Worm (Caenorhabditis elegans): ENCODE results near the gene F54G2.1.

The F54G2.1 gene

ce11 chrX:2693026-2693425, 28.9 kb upstream of the F54G2.1 start (continued):
- TF ChIP-seq nhr-80 (tag; optimal IDR thresholded peaks at IDR 0.05) (peak; percentile 82), pbrm-1 (GFP tag; IDR thresholded peaks at IDR 0.05) (no peak), repo-1 (tag; optimal IDR thresholded peaks at IDR 0.05) (no peak)

DNA sequence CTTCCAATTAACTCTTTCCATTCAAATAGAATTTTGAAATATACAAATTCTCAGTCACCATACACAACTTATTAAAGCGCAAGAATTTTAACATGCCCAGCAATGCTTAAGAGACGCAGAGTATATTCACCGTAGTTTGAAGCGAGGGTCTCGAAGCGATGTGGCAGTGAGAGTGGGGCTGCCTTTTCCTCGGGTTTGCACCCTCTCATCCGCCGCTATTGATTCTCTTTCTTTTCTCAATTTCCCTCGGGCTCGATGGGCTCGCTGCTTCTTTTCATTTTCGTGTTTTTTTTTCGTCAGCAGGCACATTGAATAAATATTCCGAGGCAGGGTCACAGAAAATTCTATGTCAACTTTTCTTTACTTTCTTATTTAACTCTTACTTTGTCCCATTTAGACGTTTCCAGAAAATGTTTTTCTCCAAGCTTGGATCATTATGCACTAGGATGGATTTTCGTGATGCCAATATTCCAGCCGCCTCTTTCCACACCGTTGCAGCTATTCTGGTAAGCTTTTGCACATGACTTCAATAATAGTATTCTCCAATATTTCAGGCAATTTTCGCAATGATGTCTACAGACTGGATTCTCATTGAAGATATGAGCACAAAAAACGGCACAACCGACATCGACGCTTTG, 24.5 kb upstream of the F54G2.1 start, which contains the start of gene T14G11.1:
TSS of gene T14G11.1 (plus strand) at position 408 of the 638 bp plus-strand sequence.
- TF ChIP-seq mel-28 (tag; optimal IDR thresholded peaks at IDR 0.05; ENCODE audit: borderline replicate concordance) (no peak), athp-1 (tag; optimal IDR thresholded peaks at IDR 0.05) (no peak), cebp-1 (GFP tag; IDR thresholded peaks at IDR 0.05) (0 out of 2 replicates have a peak, but pooled peaks have one; percentile 15), cebp-1 (tag; optimal IDR thresholded peaks at IDR 0.05) (peak; percentile 60), B0336.3 (GFP tag; IDR thresholded peaks at IDR 0.05) (no peak), F22D6.2 (tag; optimal IDR thresholded peaks at IDR 0.05) (no peak), F52B5.7 (tag; optimal IDR thresholded peaks at IDR 0.05) (no peak), hsf-1 (GFP tag; IDR thresholded peaks at IDR 0.05) (no peak), aptf-2 (GFP tag; conservative IDR thresholded peaks at IDR 0.05) (no peak), lin-35 (GFP tag; optimal IDR thresholded peaks at IDR 0.05) (peak in 1 of 3 experiments; percentile 38), ekl-4 (GFP tag; IDR thresholded peaks at IDR 0.05) (no peak), pbrm-1 (GFP tag; IDR thresholded peaks at IDR 0.05) (no peak), attf-5 (GFP tag; optimal IDR thresholded peaks at IDR 0.05) (peak; percentile 24), pha-4 (tag; optimal IDR thresholded peaks at IDR 0.05) (peak; percentile 36), ztf-18 (tag; optimal IDR thresholded peaks at IDR 0.05) (peak; percentile 68), ztf-28 (GFP tag; IDR thresholded peaks at IDR 0.05) (no peak), hlh-26 (GFP tag; conservative IDR thresholded peaks at IDR 0.05) (no peak), egl-18 (GFP tag; IDR thresholded peaks at IDR 0.05) (no peak), ceh-91 (GFP tag; IDR thresholded peaks at IDR 0.05) (no peak), mxl-1 (tag; optimal IDR thresholded peaks at IDR 0.05) (no peak), dpff-1 (tag; optimal IDR thresholded peaks at IDR 0.05) (no peak), ama-1 (optimal IDR thresholded peaks at IDR 0.05) (no peak), ama-1 (GFP tag; optimal IDR thresholded peaks at IDR 0.05) (no peak), lsy-27 (tag; optimal IDR thresholded peaks at IDR 0.05; ENCODE audit: borderline replicate concordance, insufficient read depth) (no peak), nfya-1 (tag; optimal IDR thresholded peaks at IDR 0.05; ENCODE audit: borderline replicate concordance, insufficient read depth) (no peak), D2030.7 (GFP tag; IDR thresholded peaks at IDR 0.05) (no peak), dox-1 (GFP tag; IDR thresholded peaks at IDR 0.05) (peak; percentile 45; the same call in 1 of the 2 replicates), hmg-1.2 (GFP tag; IDR thresholded peaks at IDR 0.05) (peak; percentile 43; the same call in 1 of the 2 replicates), F37B4.10 (GFP tag; IDR thresholded peaks at IDR 0.05) (no peak), sea-2 (GFP tag; IDR thresholded peaks at IDR 0.05) (no peak), egl-44 (GFP tag; IDR thresholded peaks at IDR 0.05) (no peak), attf-3 (GFP tag; conservative IDR thresholded peaks at IDR 0.05) (no peak), T26A5.8 (tag; optimal IDR thresholded peaks at IDR 0.05) (no peak), ceh-40 (GFP tag; IDR thresholded peaks at IDR 0.05) (no peak), F57A8.1 (GFP tag; optimal IDR thresholded peaks at IDR 0.05) (no peak), tlf-1 (GFP tag; optimal IDR thresholded peaks at IDR 0.05) (no peak), zfh-2 (GFP tag; conservative IDR thresholded peaks at IDR 0.05) (peak; percentile 72), lin-40 (tag; optimal IDR thresholded peaks at IDR 0.05) (peak; percentile 49), F10E7.11 (tag; optimal IDR thresholded peaks at IDR 0.05) (no peak), gei-17 (GFP tag; optimal IDR thresholded peaks at IDR 0.05) (peak; percentile 8), rpc-1 (optimal IDR thresholded peaks at IDR 0.05) (no peak), rpc-1 (tag; optimal IDR thresholded peaks at IDR 0.05) (no peak), ZK185.1 (tag; optimal IDR thresholded peaks at IDR 0.05; ENCODE audit: poor library complexity, severe bottlenecking) (peak; percentile 55), efl-1 (GFP tag; optimal IDR thresholded peaks at IDR 0.05) (no peak), cebp-2 (GFP tag; IDR thresholded peaks at IDR 0.05) (no peak), K12H6.12 (tag; optimal IDR thresholded peaks at IDR 0.05) (peak; percentile 26)
